Fruit fly (Drosophila melanogaster) whole organism, embryonic: ENCODE results near the gene Irp-1B.

Experiments
- Ada2b ChIP-seq: fragments of 200-800 bp; sonication (Bioruptor generic); IDR thresholded peaks from 2 replicates; pipeline ENCODE4 v1.3.6; 2022; ENCODE audit warnings: missing biosample characterization, missing genetic modification characterization
- Adf1 ChIP-seq: fragments of 200-800 bp; sonication (Bioruptor generic); IDR thresholded peaks from 2 replicates; pipeline ENCODE4 v1.3.6; 2022; ENCODE audit warnings: missing biosample characterization, missing genetic modification characterization
- Atf-2 ChIP-seq: fragments of 200-800 bp; sonication (Bioruptor generic); optimal IDR thresholded peaks from 2 replicates; lab custom pipeline; 2016; ENCODE audit warnings: missing biosample characterization, missing genetic modification characterization
- CG10462 ChIP-seq: fragments of 200-800 bp; sonication (Bioruptor generic); optimal IDR thresholded peaks from 2 replicates; lab custom pipeline; 2016; ENCODE audit warnings: missing biosample characterization, missing genetic modification characterization
- CG11093 ChIP-seq: fragments of 200-800 bp; sonication (Bioruptor generic); IDR thresholded peaks from 3 replicates; pipeline ENCODE4 v1.3.6; 2022; ENCODE audit warnings: missing biosample characterization, missing genetic modification characterization
- CG11695 ChIP-seq: fragments of 200-800 bp; sonication (Bioruptor generic); IDR thresholded peaks from 3 replicates; pipeline ENCODE4 v1.3.6; 2022; ENCODE audit warnings: missing biosample characterization, missing genetic modification characterization
- CG12299 ChIP-seq: fragments of 200-800 bp; sonication (Bioruptor generic); optimal IDR thresholded peaks from 2 replicates; lab custom pipeline; 2018; ENCODE audit warnings: missing biosample characterization, mild to moderate bottlenecking, missing genetic modification characterization
- CG12391 ChIP-seq: fragments of 200-800 bp; sonication (Bioruptor generic); optimal IDR thresholded peaks from 3 replicates; lab custom pipeline; 2018; ENCODE audit warnings: missing biosample characterization, mild to moderate bottlenecking, missing genetic modification characterization, moderate library complexity
- CG17361 ChIP-seq: fragments of 200-800 bp; sonication (Bioruptor generic); IDR thresholded peaks from 3 replicates; pipeline ENCODE4 v1.3.6; 2022; ENCODE audit warnings: missing biosample characterization, missing genetic modification characterization
- CG1832 ChIP-seq: fragments of 200-800 bp; sonication (Bioruptor generic); optimal IDR thresholded peaks from 2 replicates; lab custom pipeline; 2017; ENCODE audit warnings: missing biosample characterization, mild to moderate bottlenecking, missing genetic modification characterization, inconsistent platforms
- CG2120 ChIP-seq: fragments of 200-800 bp; sonication (Bioruptor generic); optimal IDR thresholded peaks from 3 replicates; lab custom pipeline; 2016; ENCODE audit warnings: missing biosample characterization, missing genetic modification characterization
- CG33557 ChIP-seq: fragments of 200-800 bp; sonication (Bioruptor generic); optimal IDR thresholded peaks from 2 replicates; lab custom pipeline; 2019; ENCODE audit warnings: missing biosample characterization, mild to moderate bottlenecking, missing genetic modification characterization, moderate library complexity
- CG42726 ChIP-seq: fragments of 200-800 bp; sonication (Bioruptor generic); IDR thresholded peaks from 2 replicates; pipeline ENCODE4 v1.3.6; 2022; ENCODE audit warnings: missing biosample characterization, missing genetic modification characterization; ENCODE audit not compliant: partially characterized antibody
- CG4707 ChIP-seq: fragments of 200-800 bp; sonication (Bioruptor generic); optimal IDR thresholded peaks from 2 replicates; lab custom pipeline; 2018; ENCODE audit warnings: missing biosample characterization, mild to moderate bottlenecking, missing genetic modification characterization, moderate library complexity
- CG5180 ChIP-seq: fragments of 200-800 bp; sonication (Bioruptor generic); optimal IDR thresholded peaks from 3 replicates; lab custom pipeline; 2017; ENCODE audit warnings: missing biosample characterization, missing genetic modification characterization, mild to moderate bottlenecking, moderate library complexity, missing genetic modification reagents
- CG5953 ChIP-seq: fragments of 200-800 bp; sonication (Bioruptor generic); IDR thresholded peaks from 2 replicates; pipeline ENCODE4 v1.3.6; 2022; ENCODE audit warnings: missing biosample characterization, missing genetic modification characterization
- CG7963 ChIP-seq: fragments of 200-800 bp; sonication (Bioruptor generic); IDR thresholded peaks from 3 replicates; pipeline ENCODE4 v1.3.6; 2022; ENCODE audit warnings: missing biosample characterization, missing genetic modification characterization; ENCODE audit not compliant: partially characterized antibody
- CG8765 ChIP-seq: fragments of 200-800 bp; sonication (Bioruptor generic); IDR thresholded peaks from 2 replicates; pipeline ENCODE4 v1.3.6; 2022; ENCODE audit warnings: missing biosample characterization, missing genetic modification characterization
- CG9797 ChIP-seq: fragments of 200-800 bp; sonication (Bioruptor generic); optimal IDR thresholded peaks from 3 replicates; lab custom pipeline; 2018; ENCODE audit warnings: missing biosample characterization, mild to moderate bottlenecking, missing genetic modification characterization
- CG9876 ChIP-seq: fragments of 200-800 bp; sonication (Bioruptor generic); optimal IDR thresholded peaks from 2 replicates; lab custom pipeline; 2016; ENCODE audit warnings: missing biosample characterization, missing genetic modification characterization
- Dad ChIP-seq: fragments of 200-800 bp; sonication (Bioruptor generic); optimal IDR thresholded peaks from 3 replicates; lab custom pipeline; 2016; ENCODE audit warnings: missing biosample characterization, missing genetic modification characterization
- Dll ChIP-seq: fragments of 200-800 bp; sonication (Bioruptor generic); IDR thresholded peaks from 4 replicates; pipeline ENCODE4 v1.3.6; 2022; ENCODE audit warnings: missing biosample characterization, missing genetic modification characterization; ENCODE audit not compliant: partially characterized antibody
- Elba2 ChIP-seq: fragments of 200-800 bp; sonication (Bioruptor generic); optimal IDR thresholded peaks from 3 replicates; lab custom pipeline; 2016; ENCODE audit warnings: missing biosample characterization, missing genetic modification characterization
- MESR4 ChIP-seq: fragments of 200-800 bp; sonication (Bioruptor generic); optimal IDR thresholded peaks from 2 replicates; lab custom pipeline; 2018; ENCODE audit warnings: missing biosample characterization, mild to moderate bottlenecking, missing genetic modification characterization, moderate library complexity
- Nf-YC ChIP-seq: fragments of 200-800 bp; optimal IDR thresholded peaks from 3 replicates; lab custom pipeline; 2019; ENCODE audit warnings: missing biosample characterization, mild to moderate bottlenecking, missing genetic modification characterization, moderate library complexity
- Opbp ChIP-seq: fragments of 200-800 bp; sonication (Bioruptor generic); IDR thresholded peaks from 3 replicates; pipeline ENCODE4 v1.3.6; 2022; ENCODE audit warnings: missing biosample characterization, missing genetic modification characterization; ENCODE audit not compliant: partially characterized antibody
- Pdp1 ChIP-seq, 2 experiments: fragments of 200-800 bp; sonication (Bioruptor generic); optimal IDR thresholded peaks; 3 replicates each; lab custom pipeline; 2016; ENCODE audit warnings: missing biosample characterization in 2 of 2, missing genetic modification characterization in 2 of 2, mild to moderate bottlenecking in 1 of 2, moderate library complexity in 1 of 2
- Scr ChIP-seq: fragments of 200-800 bp; sonication (Bioruptor generic); IDR thresholded peaks from 2 replicates; pipeline ENCODE4 v1.3.6; 2022; ENCODE audit warnings: missing biosample characterization, missing genetic modification characterization; ENCODE audit not compliant: partially characterized antibody
- Sin3A ChIP-seq: fragments of >200 bp; optimal IDR thresholded peaks from 2 replicates; lab custom pipeline; 2018
- abd-A ChIP-seq: fragments of 200-800 bp; sonication (Bioruptor generic); optimal IDR thresholded peaks from 3 replicates; lab custom pipeline; 2019; ENCODE audit warnings: missing biosample characterization, mild to moderate bottlenecking, missing genetic modification characterization, moderate library complexity
- ac ChIP-seq: fragments of 200-800 bp; sonication (Bioruptor generic); optimal IDR thresholded peaks from 3 replicates; lab custom pipeline; 2017; ENCODE audit warnings: missing biosample characterization, mild to moderate bottlenecking, missing genetic modification characterization
- bsh ChIP-seq, 2 experiments: fragments of 200-800 bp; sonication (Bioruptor generic); optimal IDR thresholded peaks; 2 replicates each; lab custom pipeline; 2017 to 2018; ENCODE audit warnings: mild to moderate bottlenecking in 2 of 2, missing biosample characterization in 2 of 2, missing genetic modification characterization in 2 of 2, moderate library complexity in 1 of 2
- cg ChIP-seq: fragments of 200-800 bp; sonication (Bioruptor generic); optimal IDR thresholded peaks from 3 replicates; lab custom pipeline; 2019; ENCODE audit warnings: missing biosample characterization, mild to moderate bottlenecking, missing genetic modification characterization, moderate library complexity
- corto ChIP-seq: fragments of 200-800 bp; sonication (Bioruptor generic); optimal IDR thresholded peaks from 2 replicates; lab custom pipeline; 2016; ENCODE audit warnings: missing biosample characterization, mild to moderate bottlenecking, missing genetic modification characterization, moderate library complexity
- dimm ChIP-seq: fragments of 200-800 bp; sonication (Bioruptor generic); IDR thresholded peaks from 2 replicates; pipeline ENCODE4 v1.3.6; 2022; ENCODE audit warnings: missing biosample characterization, missing genetic modification characterization
- dmrt99B ChIP-seq: fragments of 200-800 bp; sonication (Bioruptor generic); optimal IDR thresholded peaks from 2 replicates; lab custom pipeline; 2018; ENCODE audit warnings: missing biosample characterization, mild to moderate bottlenecking, missing genetic modification characterization, moderate library complexity
- fd3F ChIP-seq: fragments of 200-800 bp; sonication (Bioruptor generic); optimal IDR thresholded peaks from 2 replicates; lab custom pipeline; 2018; ENCODE audit warnings: missing biosample characterization, mild to moderate bottlenecking, missing genetic modification characterization, moderate library complexity
- fd96Cb ChIP-seq: fragments of 200-800 bp; sonication (Bioruptor generic); optimal IDR thresholded peaks from 2 replicates; lab custom pipeline; 2018; ENCODE audit warnings: missing biosample characterization, mild to moderate bottlenecking, missing genetic modification characterization, moderate library complexity
- ftz-f1 ChIP-seq: fragments of 200-800 bp; sonication (Bioruptor generic); optimal IDR thresholded peaks from 2 replicates; lab custom pipeline; 2016; ENCODE audit warnings: missing biosample characterization, missing genetic modification characterization
- grau ChIP-seq: fragments of 200-800 bp; optimal IDR thresholded peaks from 3 replicates; lab custom pipeline; 2019; ENCODE audit warnings: missing biosample characterization, mild to moderate bottlenecking, missing genetic modification characterization, moderate library complexity
- jumu ChIP-seq: fragments of 200-800 bp; sonication (Bioruptor generic); optimal IDR thresholded peaks from 3 replicates; lab custom pipeline; 2016; ENCODE audit warnings: missing biosample characterization, missing genetic modification characterization
- otp ChIP-seq: fragments of 200-800 bp; sonication (Bioruptor generic); IDR thresholded peaks from 3 replicates; pipeline ENCODE4, ENCODE4 v1.3.6; 2022; ENCODE audit warnings: missing biosample characterization, missing genetic modification characterization
- pita ChIP-seq: fragments of 200-800 bp; sonication (Bioruptor generic); optimal IDR thresholded peaks from 2 replicates; lab custom pipeline; 2017; ENCODE audit warnings: missing biosample characterization, mild to moderate bottlenecking, missing genetic modification characterization
- salm ChIP-seq: fragments of 200-800 bp; sonication (Bioruptor generic); optimal IDR thresholded peaks from 2 replicates; lab custom pipeline; 2018; ENCODE audit warnings: missing biosample characterization, mild to moderate bottlenecking, missing genetic modification characterization
- scrt ChIP-seq: fragments of 200-800 bp; sonication (Bioruptor generic); optimal IDR thresholded peaks from 2 replicates; lab custom pipeline; 2018; ENCODE audit warnings: missing biosample characterization, mild to moderate bottlenecking, missing genetic modification characterization, moderate library complexity
- so ChIP-seq: fragments of 200-800 bp; sonication (Bioruptor generic); IDR thresholded peaks from 3 replicates; pipeline ENCODE4 v1.3.6; 2022; ENCODE audit warnings: missing biosample characterization, missing genetic modification characterization
- tio ChIP-seq: fragments of 200-800 bp; sonication (Bioruptor generic); optimal IDR thresholded peaks from 2 replicates; lab custom pipeline; 2017; ENCODE audit warnings: missing biosample characterization, missing genetic modification characterization, inconsistent platforms
- tna ChIP-seq: fragments of 200-800 bp; sonication (Bioruptor generic); IDR thresholded peaks from 2 replicates; pipeline ENCODE4 v1.3.6; 2022; ENCODE audit warnings: missing biosample characterization, missing genetic modification characterization; ENCODE audit not compliant: partially characterized antibody

Irp-1B gene

DNA sequence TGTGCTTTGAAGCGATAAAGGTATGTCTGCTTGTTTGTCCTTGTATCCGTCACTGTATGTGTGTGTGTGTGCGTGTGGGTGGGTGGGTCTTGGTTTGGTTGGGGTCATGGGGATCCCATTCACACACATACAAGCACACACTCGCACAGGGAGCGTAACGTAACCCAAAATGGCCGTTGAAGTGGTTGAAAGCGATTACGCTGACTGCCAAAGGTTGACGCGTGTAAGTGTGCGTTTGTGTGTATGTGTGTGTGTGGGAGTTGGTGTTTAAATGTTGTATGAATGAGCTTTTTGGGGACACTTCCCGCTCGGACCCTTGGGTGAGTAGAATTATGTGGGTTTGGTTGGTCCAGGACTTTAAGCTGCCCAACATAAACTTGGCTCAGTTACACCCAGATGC, 8.5 kb upstream of the Irp-1B start:
- no peak for TF ChIP-seq CG4707 (GFP tag; lab: Kevin White, UChicago)
- peak; percentile 63 for TF ChIP-seq abd-A (tag; lab: Kevin White, UChicago)
- TF ChIP-seq cg (GFP tag; lab: Kevin White, UChicago) = peak; percentile 14
- peak; percentile 32 for TF ChIP-seq Nf-YC

DNA sequence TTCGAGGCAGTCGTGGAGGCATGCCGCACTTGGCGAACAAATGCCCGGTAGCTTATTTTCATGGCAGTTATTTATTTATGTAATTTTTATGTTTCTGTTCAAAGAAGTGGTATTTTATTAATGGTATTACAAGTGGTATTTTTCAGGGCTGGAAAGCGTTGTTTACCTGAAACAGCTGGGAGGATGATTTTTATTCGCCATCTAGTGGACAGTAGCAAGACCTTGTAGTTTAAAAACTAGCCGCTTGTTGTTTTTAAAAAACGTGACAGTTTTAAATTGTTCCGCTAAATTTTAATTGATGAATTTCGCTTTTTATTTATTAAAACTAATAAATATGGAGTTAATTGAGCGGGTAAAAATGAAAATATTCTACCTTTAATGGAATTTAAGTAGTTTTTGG, 3.3 kb upstream of the Irp-1B start, which contains the start of gene CG6345:
Gene CG6345 (minus strand): TSS at position 124 of the 400 bp plus-strand sequence.
- TF ChIP-seq ac (GFP tag; lab: Kevin White, UChicago) (peak; percentile 76), CG11695 (0 out of 3 replicates have a peak, but pooled peaks have one; percentile 29), CG17361 (GFP tag; lab: Robert Waterston, UW) (peak; percentile 75), dmrt99B (tag; lab: Kevin White, UChicago) (peak; percentile 79), Atf-2 (GFP tag; lab: Kevin White, UChicago) (peak; percentile 83), so (GFP tag; lab: Robert Waterston, UW) (0 out of 3 replicates have a peak, but pooled peaks have one; percentile 33), CG42726 (GFP tag; lab: Robert Waterston, UW) (no peak), CG5180 (GFP tag; lab: Kevin White, UChicago) (peak; percentile 76), Scr (GFP tag; lab: Robert Waterston, UW) (0 out of 2 replicates have a peak, but pooled peaks have one; percentile 13), grau (tag; lab: Kevin White, UChicago) (peak; percentile 77), Dll (no peak), corto (GFP tag; lab: Kevin White, UChicago) (no peak), Pdp1 (GFP tag; optimal IDR thresholded peaks at IDR 0.05; lab: Kevin White, UChicago) (peak; percentile 80 to 96), CG5953 (GFP tag; lab: Robert Waterston, UW) (no peak; the same call in 1 of the 2 replicates), scrt (peak; percentile 75), tio (GFP tag; lab: Kevin White, UChicago) (no peak), Adf1 (GFP tag; lab: Robert Waterston, UW) (peak; percentile 22; the same call in 1 of the 2 replicates), tna (GFP tag; lab: Robert Waterston, UW) (no peak), fd3F (GFP tag; lab: Kevin White, UChicago) (peak; percentile 65), CG9797 (GFP tag; lab: Kevin White, UChicago) (no peak), jumu (GFP tag; lab: Kevin White, UChicago) (peak; percentile 66), Sin3A (lab: Kevin White, UChicago) (no peak), Ada2b (peak; percentile 70), salm (tag; lab: Kevin White, UChicago) (peak; percentile 65), CG2120 (GFP tag; lab: Kevin White, UChicago) (peak; percentile 68), CG9876 (GFP tag; lab: Kevin White, UChicago) (peak; percentile 47), MESR4 (GFP tag; lab: Kevin White, UChicago) (peak; percentile 68), CG12299 (peak; percentile 68), CG33557 (peak; percentile 78), fd96Cb (tag; lab: Kevin White, UChicago) (peak; percentile 76), dimm (GFP tag; lab: Robert Waterston, UW) (no peak), otp (GFP tag; lab: Robert Waterston, UW) (peak; percentile 80; the same call in 2 of the 3 replicates), pita (GFP tag; lab: Kevin White, UChicago) (no peak), ftz-f1 (GFP tag; lab: Kevin White, UChicago) (peak; percentile 14), CG12391 (tag; lab: Kevin White, UChicago) (peak; percentile 79), Dad (GFP tag; lab: Kevin White, UChicago) (peak; percentile 72), Opbp (GFP tag; lab: Robert Waterston, UW) (peak; percentile 37; the same call in 1 of the 3 replicates), Elba2 (GFP tag; lab: Kevin White, UChicago) (peak; percentile 50), CG10462 (peak; percentile 81), CG7963 (GFP tag; lab: Robert Waterston, UW) (no peak), CG8765 (GFP tag; lab: Robert Waterston, UW) (0 out of 2 replicates have a peak, but pooled peaks have one; percentile 30), CG1832 (GFP tag; lab: Kevin White, UChicago) (no peak), bsh (GFP tag; optimal IDR thresholded peaks at IDR 0.05; lab: Kevin White, UChicago) (peak in 1 of 2 experiments; percentile 84), CG11093 (GFP tag; lab: Robert Waterston, UW) (no peak)
